Fruit fly (Drosophila melanogaster) whole organism, embryonic: ENCODE data around the gene CG8066.

Source experiments
- Adf1 ChIP-seq: fragments of 200-800 bp; sonication (Bioruptor generic); IDR thresholded peaks from 2 replicates; pipeline ENCODE4 v1.3.6; 2022; ENCODE audit warnings: missing biosample characterization, missing genetic modification characterization
- CG10431 ChIP-seq: fragments of 200-800 bp; sonication (Bioruptor generic); optimal IDR thresholded peaks from 3 replicates; lab custom pipeline; 2018; ENCODE audit warnings: missing biosample characterization, mild to moderate bottlenecking, missing genetic modification characterization
- CG10543 ChIP-seq: fragments of 200-800 bp; sonication (Bioruptor generic); optimal IDR thresholded peaks from 3 replicates; lab custom pipeline; 2017; ENCODE audit warnings: missing biosample characterization, mild to moderate bottlenecking, missing genetic modification characterization, moderate library complexity
- CG10979 ChIP-seq: fragments of 200-800 bp; sonication (Bioruptor generic); optimal IDR thresholded peaks from 2 replicates; lab custom pipeline; 2018; ENCODE audit warnings: missing biosample characterization, mild to moderate bottlenecking, missing genetic modification characterization, moderate library complexity
- CG12769 ChIP-seq: fragments of 200-800 bp; sonication (Bioruptor generic); optimal IDR thresholded peaks from 2 replicates; lab custom pipeline; 2019; ENCODE audit warnings: missing biosample characterization, mild to moderate bottlenecking, missing genetic modification characterization, moderate library complexity
- CG14710 ChIP-seq: fragments of 200-800 bp; sonication (Bioruptor generic); optimal IDR thresholded peaks from 3 replicates; lab custom pipeline; 2019; ENCODE audit warnings: missing biosample characterization, mild to moderate bottlenecking, missing genetic modification characterization, moderate library complexity
- CG16863 ChIP-seq: fragments of 200-800 bp; sonication (Bioruptor generic); optimal IDR thresholded peaks from 3 replicates; lab custom pipeline; 2016; ENCODE audit warnings: missing biosample characterization, missing genetic modification characterization
- CG17359 ChIP-seq: fragments of 200-800 bp; sonication (Bioruptor generic); optimal IDR thresholded peaks from 3 replicates; lab custom pipeline; 2018; ENCODE audit warnings: missing biosample characterization, mild to moderate bottlenecking, missing genetic modification characterization, moderate library complexity
- CG2199 ChIP-seq: fragments of 200-800 bp; sonication (Bioruptor generic); IDR thresholded peaks from 3 replicates; pipeline ENCODE4 v1.3.6; 2022; ENCODE audit warnings: missing biosample characterization, missing genetic modification characterization
- CG32767 ChIP-seq: fragments of 200-800 bp; sonication (Bioruptor generic); IDR thresholded peaks from 2 replicates; pipeline ENCODE4 v1.3.6; 2022; ENCODE audit warnings: missing biosample characterization, missing genetic modification characterization
- CG33557 ChIP-seq: fragments of 200-800 bp; sonication (Bioruptor generic); optimal IDR thresholded peaks from 2 replicates; lab custom pipeline; 2019; ENCODE audit warnings: missing biosample characterization, mild to moderate bottlenecking, missing genetic modification characterization, moderate library complexity
- CG4360 ChIP-seq: fragments of 200-800 bp; sonication (Bioruptor generic); IDR thresholded peaks from 2 replicates; pipeline ENCODE4 v1.3.6; 2022; ENCODE audit warnings: missing biosample characterization, missing genetic modification characterization
- CG7963 ChIP-seq: fragments of 200-800 bp; sonication (Bioruptor generic); IDR thresholded peaks from 3 replicates; pipeline ENCODE4 v1.3.6; 2022; ENCODE audit warnings: missing biosample characterization, missing genetic modification characterization; ENCODE audit not compliant: partially characterized antibody
- CG8388 ChIP-seq: fragments of 200-800 bp; sonication (Bioruptor generic); optimal IDR thresholded peaks from 2 replicates; lab custom pipeline; 2019; ENCODE audit warnings: missing biosample characterization, mild to moderate bottlenecking, missing genetic modification characterization, moderate library complexity
- Dll ChIP-seq: fragments of 200-800 bp; sonication (Bioruptor generic); IDR thresholded peaks from 4 replicates; pipeline ENCODE4 v1.3.6; 2022; ENCODE audit warnings: missing biosample characterization, missing genetic modification characterization; ENCODE audit not compliant: partially characterized antibody
- Dp ChIP-seq: fragments of 200-800 bp; sonication (Bioruptor generic); optimal IDR thresholded peaks from 2 replicates; lab custom pipeline; 2018; ENCODE audit warnings: missing biosample characterization, mild to moderate bottlenecking, missing genetic modification characterization, moderate library complexity
- Dref ChIP-seq: fragments of 200-800 bp; sonication (Bioruptor generic); IDR thresholded peaks from 2 replicates; pipeline ENCODE4 v1.3.6; 2022; ENCODE audit warnings: missing biosample characterization, missing genetic modification characterization
- Eip74EF ChIP-seq, 2 experiments: fragments of 200-800 bp in 1 of 2; fragments of >200 bp in 1 of 2; sonication (Bioruptor generic) in 1 of 2; optimal IDR thresholded peaks; 2 replicates each; lab custom pipeline; 2017 to 2019; ENCODE audit warnings: missing biosample characterization in 2 of 2, missing genetic modification characterization in 2 of 2, mild to moderate bottlenecking in 1 of 2, moderate library complexity in 1 of 2
- Ets65A ChIP-seq: fragments of 200-800 bp; sonication (Bioruptor generic); peaks from one replicate; lab custom pipeline; 2016; ENCODE audit warnings: missing biosample characterization, missing genetic modification characterization
- H15 ChIP-seq: fragments of 200-800 bp; sonication (Bioruptor generic); IDR thresholded peaks from 3 replicates; pipeline ENCODE4 v1.3.6; 2022; ENCODE audit warnings: missing biosample characterization, missing genetic modification characterization
- Lim3 ChIP-seq: fragments of 200-800 bp; sonication (Bioruptor generic); IDR thresholded peaks from 2 replicates; pipeline ENCODE4 v1.3.6; 2022; ENCODE audit warnings: missing biosample characterization, missing genetic modification characterization
- Nf-YB ChIP-seq: fragments of 200-800 bp; sonication (Bioruptor generic); optimal IDR thresholded peaks from 3 replicates; lab custom pipeline; 2019; ENCODE audit warnings: missing biosample characterization, mild to moderate bottlenecking, missing genetic modification characterization, moderate library complexity
- Opbp ChIP-seq: fragments of 200-800 bp; sonication (Bioruptor generic); IDR thresholded peaks from 3 replicates; pipeline ENCODE4 v1.3.6; 2022; ENCODE audit warnings: missing biosample characterization, missing genetic modification characterization; ENCODE audit not compliant: partially characterized antibody
- PHDP ChIP-seq: fragments of 200-800 bp; sonication (Bioruptor generic); optimal IDR thresholded peaks from 3 replicates; lab custom pipeline; 2018; ENCODE audit warnings: missing biosample characterization, mild to moderate bottlenecking, missing genetic modification characterization, moderate library complexity
- Ravus ChIP-seq: fragments of 200-800 bp; sonication (Bioruptor generic); IDR thresholded peaks from 2 replicates; pipeline ENCODE4 v1.3.6; 2022; ENCODE audit warnings: missing biosample characterization, missing genetic modification characterization
- Sox100B ChIP-seq: fragments of 200-800 bp; sonication (Bioruptor generic); optimal IDR thresholded peaks from 3 replicates; lab custom pipeline; 2018; ENCODE audit warnings: missing biosample characterization, mild to moderate bottlenecking, missing genetic modification characterization
- bbx ChIP-seq: fragments of 200-800 bp; sonication (Bioruptor generic); IDR thresholded peaks from 2 replicates; pipeline ENCODE4 v1.3.6; 2022; ENCODE audit warnings: missing biosample characterization, missing genetic modification characterization; ENCODE audit not compliant: partially characterized antibody
- bsh ChIP-seq, 2 experiments: fragments of 200-800 bp; sonication (Bioruptor generic); optimal IDR thresholded peaks; 2 replicates each; lab custom pipeline; 2017 to 2018; ENCODE audit warnings: mild to moderate bottlenecking in 2 of 2, missing biosample characterization in 2 of 2, missing genetic modification characterization in 2 of 2, moderate library complexity in 1 of 2
- ci ChIP-seq: fragments of 200-800 bp; sonication (Bioruptor generic); IDR thresholded peaks from 3 replicates; pipeline ENCODE4 v1.3.6; 2022; ENCODE audit warnings: missing biosample characterization, missing genetic modification characterization
- crol ChIP-seq: fragments of 200-800 bp; sonication (Bioruptor generic); IDR thresholded peaks from 2 replicates; pipeline ENCODE4 v1.3.6; 2022; ENCODE audit warnings: missing biosample characterization, missing genetic modification characterization
- fd64A ChIP-seq: fragments of 200-800 bp; sonication (Bioruptor generic); optimal IDR thresholded peaks from 3 replicates; lab custom pipeline; 2018; ENCODE audit warnings: missing biosample characterization, mild to moderate bottlenecking, missing genetic modification characterization
- gcm ChIP-seq: fragments of 200-800 bp; sonication (Bioruptor generic); optimal IDR thresholded peaks from 2 replicates; lab custom pipeline; 2019; ENCODE audit warnings: missing biosample characterization, mild to moderate bottlenecking, missing genetic modification characterization, moderate library complexity
- kni ChIP-seq: fragments of 200-800 bp; sonication (Bioruptor generic); optimal IDR thresholded peaks from 3 replicates; lab custom pipeline; 2017; ENCODE audit warnings: mild to moderate bottlenecking, missing biosample characterization, missing genetic modification reagents, missing genetic modification characterization
- lola ChIP-seq, 3 experiments: fragments of >200 bp in 2 of 3; fragments of 200-800 bp in 1 of 3; sonication (Bioruptor generic) in 1 of 3; optimal IDR thresholded peaks; 2 replicates each; lab custom pipeline; 2017 to 2019; ENCODE audit warnings: missing biosample characterization in 3 of 3, missing genetic modification characterization in 3 of 3, mild to moderate bottlenecking in 1 of 3, moderate library complexity in 1 of 3
- pb ChIP-seq: fragments of 200-800 bp; sonication (Bioruptor generic); optimal IDR thresholded peaks from 3 replicates; lab custom pipeline; 2016; ENCODE audit warnings: missing biosample characterization, missing genetic modification characterization
- pita ChIP-seq: fragments of 200-800 bp; sonication (Bioruptor generic); optimal IDR thresholded peaks from 2 replicates; lab custom pipeline; 2017; ENCODE audit warnings: missing biosample characterization, mild to moderate bottlenecking, missing genetic modification characterization
- scrt ChIP-seq: fragments of 200-800 bp; sonication (Bioruptor generic); optimal IDR thresholded peaks from 2 replicates; lab custom pipeline; 2018; ENCODE audit warnings: missing biosample characterization, mild to moderate bottlenecking, missing genetic modification characterization, moderate library complexity
- sens ChIP-seq: fragments of 200-800 bp; sonication (Bioruptor generic); peaks from one replicate; lab custom pipeline; 2016; ENCODE audit warnings: missing biosample characterization, missing genetic modification characterization
- sens-2 ChIP-seq: fragments of 200-800 bp; sonication (Bioruptor generic); IDR thresholded peaks from 2 replicates; pipeline ENCODE4 v1.3.6; 2022; ENCODE audit warnings: missing biosample characterization, missing genetic modification characterization
- sqz ChIP-seq: fragments of 200-800 bp; sonication (Bioruptor generic); optimal IDR thresholded peaks from 3 replicates; lab custom pipeline; 2018; ENCODE audit warnings: missing biosample characterization, mild to moderate bottlenecking, missing genetic modification characterization
- tgo ChIP-seq: fragments of 200-800 bp; sonication (Bioruptor generic); IDR thresholded peaks from 3 replicates; pipeline ENCODE4 v1.3.6; 2022; ENCODE audit warnings: missing biosample characterization, missing genetic modification characterization
- trh ChIP-seq: fragments of 200-800 bp; sonication (Bioruptor generic); optimal IDR thresholded peaks from 2 replicates; lab custom pipeline; 2016; ENCODE audit warnings: missing biosample characterization, missing genetic modification characterization
- unpg ChIP-seq: fragments of 200-800 bp; sonication (Bioruptor generic); optimal IDR thresholded peaks from 3 replicates; lab custom pipeline; 2018; ENCODE audit warnings: missing biosample characterization, mild to moderate bottlenecking, missing genetic modification characterization, moderate library complexity
- zfh2 ChIP-seq: fragments of 200-800 bp; sonication (Bioruptor generic); optimal IDR thresholded peaks from 2 replicates; lab custom pipeline; 2016; ENCODE audit warnings: missing biosample characterization, missing genetic modification characterization

The CG8066 gene

DNA sequence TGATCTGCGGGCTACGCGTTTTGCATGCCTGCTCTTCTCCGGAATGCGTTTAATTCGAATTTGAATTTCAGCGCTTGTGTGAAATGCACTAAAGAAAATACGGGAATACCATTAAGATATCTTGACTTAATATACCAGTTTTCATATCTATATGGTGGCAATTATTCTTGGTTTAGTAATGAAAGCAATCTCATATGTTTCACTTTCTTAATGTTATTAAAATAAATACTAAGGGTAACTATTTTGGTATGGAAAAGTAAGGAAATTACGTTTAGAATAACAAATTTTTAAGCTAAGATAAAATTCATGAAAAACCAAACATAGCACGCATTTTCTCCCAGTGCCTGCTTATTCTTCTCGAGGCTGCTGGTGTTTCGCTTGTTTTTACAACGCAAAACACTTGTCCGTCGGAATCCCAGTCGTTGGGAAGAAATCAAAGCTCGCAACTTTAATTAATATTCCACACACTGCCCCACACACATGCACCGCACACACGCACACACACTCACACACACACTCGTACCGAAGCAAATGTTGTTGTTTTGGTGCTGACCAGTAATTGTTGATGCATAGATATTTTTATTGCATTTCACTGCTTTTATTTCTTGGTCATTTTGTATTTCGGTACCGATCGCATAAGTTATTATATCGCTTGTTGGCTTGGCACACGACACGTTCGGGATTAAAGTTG, 9.3 kb upstream of the CG8066 start (continued):
- TF ChIP-seq CG8388 (GFP tag; lab: Kevin White, UChicago) (peak; percentile 10), PHDP (peak; percentile 26), bsh (GFP tag; optimal IDR thresholded peaks at IDR 0.05; lab: Kevin White, UChicago) (peak in 1 of 2 experiments; percentile 30), CG14710 (tag; lab: Kevin White, UChicago) (no peak), pita (no peak), gcm (GFP tag; lab: Kevin White, UChicago) (peak; percentile 18), pb (GFP tag; lab: Kevin White, UChicago) (no peak), CG16863 (GFP tag; lab: Kevin White, UChicago) (no peak), CG32767 (GFP tag; lab: Robert Waterston, UW) (no peak), trh (GFP tag; lab: Kevin White, UChicago) (no peak), zfh2 (GFP tag; lab: Kevin White, UChicago) (no peak), Eip74EF (GFP tag; optimal IDR thresholded peaks at IDR 0.05; lab: Kevin White, UChicago) (peak in 1 of 2 experiments; percentile 18), lola (GFP tag; optimal IDR thresholded peaks at IDR 0.05; lab: Kevin White, UChicago) (no peak), scrt (no peak), CG33557 (GFP tag; lab: Kevin White, UChicago) (no peak), H15 (GFP tag; lab: Robert Waterston, UW) (0 out of 3 replicates have a peak, but pooled peaks have one; percentile 9), sens (peak; percentile 61), tgo (GFP tag; lab: Robert Waterston, UW) (0 out of 3 replicates have a peak, but pooled peaks have one; percentile 17), CG17359 (tag; lab: Kevin White, UChicago) (peak; percentile 41), unpg (GFP tag; lab: Kevin White, UChicago) (peak; percentile 39)

DNA sequence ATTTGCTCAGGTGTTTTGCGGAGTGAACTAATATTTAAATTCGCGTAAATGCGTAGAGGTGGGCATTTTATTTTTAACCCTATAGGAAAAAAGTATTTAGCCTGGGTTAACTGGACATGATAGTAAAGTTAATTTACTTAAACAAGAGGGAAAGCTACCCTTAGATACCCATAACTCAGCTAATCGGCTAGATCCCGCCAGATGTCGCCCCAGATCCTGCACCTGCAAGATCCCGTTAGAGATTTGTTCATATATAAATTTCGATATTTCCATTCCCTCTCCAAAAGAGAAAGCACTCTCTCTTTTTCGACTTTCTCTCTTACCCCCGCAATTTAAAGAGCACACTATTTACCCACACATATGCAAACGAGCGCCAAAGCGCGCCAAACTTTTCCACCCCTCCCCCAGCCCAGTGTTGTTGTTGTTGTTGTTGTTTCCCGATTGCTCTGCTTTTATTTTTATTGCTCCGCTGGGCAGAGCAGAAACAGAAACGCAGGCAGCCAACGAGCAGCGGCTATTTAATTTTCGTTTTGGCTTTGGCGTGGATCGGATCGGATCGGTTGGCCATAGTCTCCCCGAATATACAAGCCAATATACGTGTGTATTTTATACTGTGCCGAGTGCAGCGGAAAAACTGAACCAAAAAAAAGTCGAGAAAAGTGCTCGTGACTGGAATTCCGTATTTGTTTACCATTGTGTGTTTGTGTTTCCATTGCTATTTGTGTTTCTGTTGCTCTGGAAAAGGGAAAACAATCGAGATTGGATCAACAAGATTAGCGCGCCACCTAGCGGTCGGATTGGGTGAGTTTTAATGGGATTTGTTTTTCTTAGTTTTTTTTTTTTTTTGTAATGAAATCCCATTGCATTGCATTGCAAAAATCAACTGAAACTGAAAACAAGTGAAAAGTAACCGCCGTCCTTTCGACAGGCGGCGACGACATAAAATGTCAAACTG, 8.3 kb upstream of the CG8066 start, which contains the start of gene stumps:
Gene stumps, plus strand, starts transcription at position 526 of the 955 bp plus-strand sequence.
- TF ChIP-seq Sox100B (GFP tag; lab: Kevin White, UChicago) (peak; percentile 20), lola (GFP tag; optimal IDR thresholded peaks at IDR 0.05; lab: Kevin White, UChicago) (no peak), Opbp (GFP tag; lab: Robert Waterston, UW) (0 out of 3 replicates have a peak, but pooled peaks have one; percentile 10), sens-2 (peak; percentile 31; the same call in 1 of the 2 replicates), sqz (GFP tag; lab: Kevin White, UChicago) (peak; percentile 35), CG12769 (tag; lab: Kevin White, UChicago) (peak; percentile 78), crol (GFP tag; lab: Robert Waterston, UW) (peak; percentile 84), Nf-YB (GFP tag; lab: Kevin White, UChicago) (peak; percentile 23), fd64A (GFP tag; lab: Kevin White, UChicago) (peak; percentile 0), Ravus (no peak), CG10979 (tag; lab: Kevin White, UChicago) (peak; percentile 81), CG7963 (GFP tag; lab: Robert Waterston, UW) (no peak), CG10543 (GFP tag; lab: Kevin White, UChicago) (peak; percentile 38), Lim3 (GFP tag; lab: Robert Waterston, UW) (no peak), CG4360 (peak; percentile 89), CG2199 (GFP tag; lab: Robert Waterston, UW) (peak; percentile 70; the same call in 2 of the 3 replicates), Dll (0 out of 4 replicates have a peak, but pooled peaks have one; percentile 24), sens (peak; percentile 46), Dp (GFP tag; lab: Kevin White, UChicago) (peak; percentile 24), CG10431 (GFP tag; lab: Kevin White, UChicago) (peak; percentile 25), CG32767 (GFP tag; lab: Robert Waterston, UW) (0 out of 2 replicates have a peak, but pooled peaks have one; percentile 27), Dref (GFP tag; lab: Robert Waterston, UW) (no peak), ci (peak; percentile 18; the same call in 2 of the 3 replicates), Adf1 (GFP tag; lab: Robert Waterston, UW) (peak; percentile 80), Ets65A (GFP tag; lab: Kevin White, UChicago) (no peak), bbx (GFP tag; lab: Robert Waterston, UW) (0 out of 2 replicates have a peak, but pooled peaks have one; percentile 7), kni (peak; percentile 85)
